Worm (Caenorhabditis elegans) whole organism, mixed stage, embryonic: ENCODE data around the gene nceh-1.

Experiments used
- bed-3 ChIP-seq: fragments of 200-800 bp; sonication (Bioruptor generic); optimal IDR thresholded peaks from 3 replicates; lab custom pipeline; 2018; ENCODE audit warnings: mild to moderate bottlenecking, missing genetic modification characterization, moderate library complexity, missing compliant biosample characterization
- ceh-39 ChIP-seq: fragments of 150-350 bp; optimal IDR thresholded peaks from 2 replicates; lab custom pipeline; 2014; ENCODE audit warnings: missing biosample characterization, missing genetic modification characterization
- ces-1 ChIP-seq: fragments of 150-350 bp; optimal IDR thresholded peaks from 2 replicates; lab custom pipeline; 2014; ENCODE audit warnings: missing biosample characterization, missing genetic modification reagents, missing genetic modification characterization
- drap-1 ChIP-seq: fragments of 200-800 bp; sonication (Bioruptor generic); optimal IDR thresholded peaks from 3 replicates; lab custom pipeline; 2018; ENCODE audit warnings: mild to moderate bottlenecking, missing genetic modification characterization, missing compliant biosample characterization
- elt-1 ChIP-seq: sonication (generic microtip); optimal IDR thresholded peaks from 2 replicates; lab custom pipeline; 2017; ENCODE audit warnings: missing genetic modification characterization, mild to moderate bottlenecking, missing compliant biosample characterization, antibody characterized with exemption, moderate library complexity, borderline replicate concordance; ENCODE audit not compliant: insufficient read depth
- lin-32 ChIP-seq: fragments of 200-800 bp; sonication (Bioruptor generic); optimal IDR thresholded peaks from 2 replicates; lab custom pipeline; 2018; ENCODE audit warnings: mild to moderate bottlenecking, missing genetic modification characterization, missing compliant biosample characterization
- mep-1 ChIP-seq: fragments of 150-350 bp; optimal IDR thresholded peaks from 2 replicates; lab custom pipeline; 2017; ENCODE audit warnings: missing biosample characterization, missing genetic modification reagents, missing genetic modification characterization, inconsistent platforms
- nhr-237 ChIP-seq: fragments of 150-350 bp; optimal IDR thresholded peaks from 2 replicates; lab custom pipeline; 2014; ENCODE audit warnings: missing biosample characterization, missing genetic modification characterization
- nhr-76 ChIP-seq: sonication (generic microtip); optimal IDR thresholded peaks from 2 replicates; lab custom pipeline; 2017; ENCODE audit warnings: missing biosample characterization, missing genetic modification characterization
- snpc-4 ChIP-seq: fragments of 150-350 bp; optimal IDR thresholded peaks from 2 replicates; lab custom pipeline; 2014; ENCODE audit warnings: missing biosample characterization, missing genetic modification characterization
- sptf-1 ChIP-seq: sonication (generic microtip); optimal IDR thresholded peaks from 2 replicates; lab custom pipeline; 2017; ENCODE audit warnings: mild to moderate bottlenecking, missing genetic modification characterization, moderate library complexity, missing compliant biosample characterization
- unc-39 ChIP-seq: fragments of 150-350 bp; optimal IDR thresholded peaks from 2 replicates; lab custom pipeline; 2014; ENCODE audit warnings: missing biosample characterization, missing genetic modification characterization
- ztf-11 ChIP-seq: fragments of 150-350 bp; optimal IDR thresholded peaks from 2 replicates; lab custom pipeline; 2014; ENCODE audit warnings: missing biosample characterization, missing genetic modification characterization

DNA sequence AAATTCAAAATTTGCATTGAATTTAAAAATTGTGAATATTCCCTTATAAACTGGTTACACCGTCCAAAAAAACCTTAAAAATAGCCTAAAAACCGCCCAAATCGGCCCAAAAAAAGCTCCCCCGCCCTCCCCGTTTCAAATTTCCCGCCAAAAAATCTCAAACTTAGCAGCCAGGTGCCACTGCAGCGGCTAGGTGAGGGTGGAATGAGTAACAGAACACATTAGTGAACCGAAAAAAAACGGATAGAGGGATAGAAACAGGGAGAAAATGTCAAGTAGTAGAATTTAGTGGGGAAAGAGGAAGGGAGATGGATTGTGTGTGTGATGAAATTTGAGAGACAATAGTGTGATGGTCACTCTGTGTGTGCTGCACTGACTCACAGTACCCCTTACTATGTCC is 25.3 kb upstream of the nceh-1 start:
- TF ChIP-seq snpc-4 (tag; lab: Kevin White, UChicago) (no peak), drap-1 (GFP tag; lab: Kevin White, UChicago) (no peak), nhr-237 (tag; lab: Kevin White, UChicago) (no peak), ztf-11 (tag; lab: Kevin White, UChicago) (no peak), ceh-39 (no peak), sptf-1 (tag; lab: Kevin White, UChicago) (no peak), unc-39 (tag; lab: Kevin White, UChicago) (no peak), mep-1 (tag; lab: Kevin White, UChicago) (no peak), bed-3 (no peak), elt-1 (tag; lab: Kevin White, UChicago) (no peak), lin-32 (no peak), ces-1 (GFP tag; lab: Kevin White, UChicago) (no peak), nhr-76 (tag; lab: Kevin White, UChicago) (no peak)
